Worm (Caenorhabditis elegans) whole organism, L2 larva: ENCODE results near the gene dmd-5.

Experiments used
- Y55F3AM.14 ChIP-seq: fragments of 200-800 bp; sonication (Bioruptor generic); optimal IDR thresholded peaks from 2 replicates; lab custom pipeline; 2018; ENCODE audit warnings: mild to moderate bottlenecking, missing genetic modification characterization, missing compliant biosample characterization
- aly-2 ChIP-seq: fragments of 150-350 bp; optimal IDR thresholded peaks from 2 replicates; lab custom pipeline; 2014; ENCODE audit warnings: missing biosample characterization, missing genetic modification characterization
- ama-1 ChIP-seq: fragments of 150-350 bp; optimal IDR thresholded peaks from 2 replicates; lab custom pipeline; 2018; ENCODE audit warnings: inconsistent platforms
- ceh-16 ChIP-seq: fragments of 150-350 bp; optimal IDR thresholded peaks from 2 replicates; lab custom pipeline; 2014; ENCODE audit warnings: missing biosample characterization, missing genetic modification characterization
- dmd-4 ChIP-seq: sonication (generic microtip); optimal IDR thresholded peaks from 2 replicates; lab custom pipeline; 2017; ENCODE audit warnings: missing biosample characterization, missing genetic modification characterization
- elt-1 ChIP-seq: fragments of 150-350 bp; optimal IDR thresholded peaks from 2 replicates; lab custom pipeline; 2014; ENCODE audit warnings: missing biosample characterization, missing genetic modification characterization
- elt-3 ChIP-seq: sonication (generic microtip); optimal IDR thresholded peaks from 2 replicates; lab custom pipeline; 2017; ENCODE audit warnings: missing biosample characterization, missing genetic modification characterization
- lin-39 ChIP-seq: fragments of 150-350 bp; optimal IDR thresholded peaks from 2 replicates; lab custom pipeline; 2014; ENCODE audit warnings: missing biosample characterization, missing genetic modification reagents, missing genetic modification characterization
- lsy-2 ChIP-seq, 2 experiments: fragments of 150-350 bp in 1 of 2; sonication (generic microtip) in 1 of 2; optimal IDR thresholded peaks; 2 replicates each; lab custom pipeline; 2014 to 2017; ENCODE audit warnings: missing biosample characterization in 2 of 2, missing genetic modification characterization in 2 of 2
- nhr-77 ChIP-seq: fragments of 150-350 bp; optimal IDR thresholded peaks from 2 replicates; lab custom pipeline; 2014; ENCODE audit warnings: missing biosample characterization, missing genetic modification characterization
- peb-1 ChIP-seq: fragments of 150-350 bp; optimal IDR thresholded peaks from 2 replicates; lab custom pipeline; 2014; ENCODE audit warnings: missing biosample characterization, missing genetic modification characterization
- ztf-11 ChIP-seq: sonication (generic microtip); optimal IDR thresholded peaks from 2 replicates; lab custom pipeline; 2017; ENCODE audit warnings: missing biosample characterization, missing genetic modification characterization
- ztf-4 ChIP-seq: fragments of 150-350 bp; optimal IDR thresholded peaks from 2 replicates; lab custom pipeline; 2014; ENCODE audit warnings: missing biosample characterization, missing genetic modification characterization

ce11 chrII:5794195-5794594 is 20.2 kb upstream of the dmd-5 start, which contains the start of gene acdh-8:
- TF ChIP-seq elt-3 (tag; lab: Kevin White, UChicago) = no peak
- no peak for TF ChIP-seq ztf-4 (tag; lab: Kevin White, UChicago)
- TF ChIP-seq peb-1 (tag; lab: Kevin White, UChicago) = no peak
- TF ChIP-seq nhr-77 (tag; lab: Kevin White, UChicago) = no peak
- TF ChIP-seq ztf-11 = no peak
- no peak for TF ChIP-seq ceh-16 (tag; lab: Kevin White, UChicago)
- TF ChIP-seq aly-2 = no peak
- TF ChIP-seq ama-1 (lab: Kevin White, UChicago) = no peak
- no peak for TF ChIP-seq lsy-2 (tag; optimal IDR thresholded peaks at IDR 0.05; lab: Kevin White, UChicago)
- no peak for TF ChIP-seq dmd-4 (tag; lab: Kevin White, UChicago)
- TF ChIP-seq Y55F3AM.14 (GFP tag; lab: Kevin White, UChicago) = no peak
- TF ChIP-seq lin-39 (tag; lab: Kevin White, UChicago) = no peak
- TF ChIP-seq elt-1 (tag; lab: Kevin White, UChicago) = no peak
